Worm (Caenorhabditis elegans): ENCODE data around the gene C32D5.4.

The C32D5.4 gene

DNA sequence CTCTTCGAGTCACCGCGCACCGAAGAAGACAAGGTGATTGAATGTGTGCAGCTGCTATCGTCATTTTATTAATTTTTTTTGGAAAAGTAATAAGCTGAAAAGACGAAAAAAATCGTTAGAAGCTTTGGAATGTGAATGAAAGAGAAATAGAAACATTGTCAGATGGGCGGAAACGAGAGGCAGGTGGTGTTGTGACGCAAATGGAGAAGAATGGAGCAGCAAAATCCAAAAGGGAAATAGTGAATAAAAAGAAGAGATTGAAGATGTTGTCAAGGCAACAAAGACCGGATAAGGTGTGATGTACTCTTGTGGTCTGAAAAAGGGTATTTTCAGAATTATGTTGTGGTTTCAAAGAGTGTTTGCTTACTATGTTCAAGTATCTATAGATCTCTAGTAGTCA is 19.6 kb upstream of the C32D5.4 start:
- TF ChIP-seq crh-2 (tag; optimal IDR thresholded peaks at IDR 0.05) (peak; percentile 2), nhr-129 (tag; optimal IDR thresholded peaks at IDR 0.05) (peak; percentile 11), F13H6.1 (tag; optimal IDR thresholded peaks at IDR 0.05) (no peak), peb-1 (tag; optimal IDR thresholded peaks at IDR 0.05) (no peak), Y55F3AM.14 (GFP tag; optimal IDR thresholded peaks at IDR 0.05) (no peak), blmp-1 (tag; optimal IDR thresholded peaks at IDR 0.05; ENCODE audit: insufficient read depth) (no peak), lin-13 (GFP tag; optimal IDR thresholded peaks at IDR 0.05) (no peak), nhr-21 (tag; optimal IDR thresholded peaks at IDR 0.05) (no peak), nhr-12 (tag; optimal IDR thresholded peaks at IDR 0.05) (no peak), lsy-2 (tag; optimal IDR thresholded peaks at IDR 0.05) (peak in 1 of 2 experiments; percentile 10)

DNA sequence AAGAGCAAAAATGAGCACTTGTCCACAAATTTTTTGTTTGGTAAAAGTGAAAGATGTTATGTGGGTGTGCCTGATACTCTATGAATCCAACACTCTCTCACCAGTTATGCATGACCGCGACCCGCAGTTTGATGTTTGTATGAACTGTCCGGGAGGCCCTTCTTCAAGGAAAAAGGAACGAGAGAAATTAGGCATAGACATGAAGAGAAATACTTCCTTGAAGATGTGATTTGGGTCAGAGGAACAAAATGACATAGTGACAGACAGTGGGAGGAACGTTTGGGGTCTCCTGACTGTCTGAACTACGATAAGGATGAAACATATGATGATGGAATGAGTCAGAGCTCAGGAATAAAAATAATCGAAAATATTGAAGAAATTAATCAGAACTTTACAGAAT is 18.2 kb upstream of the C32D5.4 start:
- TF ChIP-seq ceh-82 (tag; optimal IDR thresholded peaks at IDR 0.05) (no peak), unc-39 (tag; optimal IDR thresholded peaks at IDR 0.05) (no peak), fos-1 (tag; optimal IDR thresholded peaks at IDR 0.05) (peak; percentile 42)

DNA sequence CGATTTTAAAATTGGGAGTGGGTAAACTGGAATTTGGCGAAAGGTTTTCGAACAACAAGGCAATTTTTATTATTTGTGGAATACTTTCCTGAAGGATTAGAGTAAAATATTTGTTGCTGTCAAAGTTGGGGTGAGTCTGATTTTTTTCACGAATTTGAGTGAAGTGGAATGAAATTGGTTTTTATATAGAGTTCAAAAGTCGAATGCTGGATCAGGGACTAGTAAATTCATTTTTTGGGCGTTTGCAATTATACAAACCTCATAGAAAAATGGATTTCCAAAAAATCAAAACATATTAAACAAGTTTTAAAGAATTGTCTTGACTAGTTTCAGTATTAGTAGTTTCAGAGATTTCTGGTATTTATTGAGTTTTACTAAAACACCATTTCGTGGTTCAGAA is 17.1 kb upstream of the C32D5.4 start, which contains the start of gene C32D5.7:
TSS of gene C32D5.7 (minus strand) at position 101 of the 400 bp plus-strand sequence.
- TF ChIP-seq lin-39 (tag; optimal IDR thresholded peaks at IDR 0.05) (no peak), nhr-6 (tag; optimal IDR thresholded peaks at IDR 0.05) (no peak), alr-1 (tag; optimal IDR thresholded peaks at IDR 0.05) (no peak), elt-1 (tag; optimal IDR thresholded peaks at IDR 0.05) (no peak), nhr-21 (tag; optimal IDR thresholded peaks at IDR 0.05) (no peak), gmeb-1 (tag; optimal IDR thresholded peaks at IDR 0.05) (no peak), ama-1 (optimal IDR thresholded peaks at IDR 0.05) (no peak), unc-55 (GFP tag; optimal IDR thresholded peaks at IDR 0.05) (no peak), nhr-129 (tag; optimal IDR thresholded peaks at IDR 0.05) (no peak), unc-62 (GFP tag; optimal IDR thresholded peaks at IDR 0.05) (no peak), blmp-1 (tag; optimal IDR thresholded peaks at IDR 0.05; ENCODE audit: insufficient read depth) (no peak), nhr-11 (tag; optimal IDR thresholded peaks at IDR 0.05) (no peak), C34F6.9 (tag; optimal IDR thresholded peaks at IDR 0.05) (no peak), sem-4 (tag; optimal IDR thresholded peaks at IDR 0.05) (no peak), unc-39 (tag; optimal IDR thresholded peaks at IDR 0.05) (no peak), nhr-237 (tag; optimal IDR thresholded peaks at IDR 0.05) (no peak)

DNA sequence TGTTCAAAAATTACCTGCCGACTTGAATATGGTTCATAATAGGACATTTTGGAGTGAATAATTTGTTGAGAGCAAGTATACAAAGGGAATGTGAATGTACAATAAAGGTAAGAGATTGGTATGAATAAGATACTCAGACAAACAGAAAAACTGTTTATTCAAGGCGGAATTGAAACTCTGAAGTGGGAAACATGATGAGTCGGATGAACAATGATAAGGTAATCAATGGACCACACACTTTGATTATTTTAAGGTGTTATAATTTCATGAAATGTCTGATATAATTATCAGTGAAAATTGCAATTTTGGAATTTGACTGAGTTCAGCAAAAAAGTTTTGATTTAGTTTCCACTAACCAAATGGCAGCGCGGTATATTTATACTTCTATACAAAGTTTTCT is 16.6 kb upstream of the C32D5.4 start:
- TF ChIP-seq alr-1 (tag; optimal IDR thresholded peaks at IDR 0.05), result no peak
- TF ChIP-seq fos-1 (tag; optimal IDR thresholded peaks at IDR 0.05), result peak; percentile 46
- TF ChIP-seq nhr-21 (tag; optimal IDR thresholded peaks at IDR 0.05), result no peak
- no peak for TF ChIP-seq peb-1 (tag; optimal IDR thresholded peaks at IDR 0.05)

DNA sequence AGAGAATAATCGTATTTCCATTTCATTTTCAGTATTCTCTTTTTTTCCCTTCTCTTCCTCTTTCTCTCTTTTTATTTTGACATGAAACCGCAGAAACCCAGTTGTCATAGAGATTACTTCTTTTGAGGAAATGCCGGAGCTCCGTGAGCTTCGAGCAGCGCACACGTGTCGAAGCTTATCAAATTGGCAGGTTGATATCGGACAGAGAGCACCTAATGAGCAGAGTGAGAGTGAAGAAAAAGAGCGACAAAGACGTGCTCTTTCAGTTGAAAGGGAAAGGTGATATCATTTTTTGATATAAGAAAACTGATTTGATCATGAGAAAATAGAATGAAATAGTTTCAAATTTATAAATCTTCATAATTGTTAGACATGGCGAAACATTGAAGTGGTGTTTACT is 12.5 kb upstream of the C32D5.4 start, which contains the start of gene C32D5.14:
TSS of gene C32D5.14 (plus strand) at position 131 of the 400 bp plus-strand sequence.
- TF ChIP-seq nhr-11 (tag; optimal IDR thresholded peaks at IDR 0.05) (no peak), lin-11 (tag; optimal IDR thresholded peaks at IDR 0.05) (peak; percentile 20), nhr-21 (tag; optimal IDR thresholded peaks at IDR 0.05) (peak; percentile 23), fos-1 (tag; optimal IDR thresholded peaks at IDR 0.05) (peak; percentile 53)

DNA sequence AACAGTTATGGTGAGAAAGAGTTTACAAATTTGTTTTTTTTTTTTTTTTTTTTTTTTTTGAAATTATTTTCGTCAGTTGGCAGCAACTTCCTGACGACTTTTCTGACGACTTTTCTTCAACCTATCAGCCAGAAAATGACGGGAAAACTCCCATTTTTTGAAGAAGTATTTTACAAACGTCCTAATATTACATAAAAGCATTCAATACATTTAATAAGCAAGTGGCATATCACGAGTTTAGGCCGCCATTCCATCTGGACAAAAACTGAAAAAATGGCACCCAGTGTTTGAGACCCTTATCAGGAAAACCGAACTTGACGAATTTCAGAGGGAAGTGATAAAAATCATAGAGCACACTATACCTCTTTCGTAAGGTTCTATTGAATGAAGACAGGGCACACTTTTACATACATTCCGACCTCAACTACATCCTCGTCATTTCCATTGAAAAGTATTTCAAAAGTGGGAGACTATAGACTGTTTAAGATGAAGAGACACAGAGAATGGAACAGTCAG is 11.9 kb upstream of the C32D5.4 start:
- TF ChIP-seq sma-3 (GFP tag; optimal IDR thresholded peaks at IDR 0.05) (no peak), blmp-1 (tag; optimal IDR thresholded peaks at IDR 0.05; ENCODE audit: insufficient read depth) (no peak), fos-1 (tag; optimal IDR thresholded peaks at IDR 0.05) (peak; percentile 33)

DNA sequence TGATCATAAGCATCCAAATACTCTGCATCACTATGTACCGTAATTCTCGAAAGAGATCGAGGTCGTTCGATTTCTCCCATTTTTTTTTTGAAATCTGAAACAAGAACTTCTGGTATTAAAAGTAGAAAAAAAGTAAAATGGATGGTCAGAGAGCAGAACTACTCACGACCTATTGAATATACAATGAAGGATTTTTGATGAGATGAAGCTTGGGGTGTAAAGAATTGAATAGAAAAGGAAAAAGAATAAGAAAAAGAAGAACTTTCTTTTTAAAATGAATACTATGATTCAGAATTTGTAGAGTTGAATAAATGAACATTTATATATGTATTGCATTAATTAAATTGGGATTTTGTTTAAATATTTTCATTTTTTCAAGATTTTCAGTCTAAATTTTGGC is 11.0 kb upstream of the C32D5.4 start, which contains the start of gene ttc-39B:
TSS of gene ttc-39B (minus strand) at position 101 of the 400 bp plus-strand sequence.
- no peak for TF ChIP-seq mdl-1 (tag; optimal IDR thresholded peaks at IDR 0.05)
- TF ChIP-seq unc-55 (GFP tag; optimal IDR thresholded peaks at IDR 0.05), result no peak
- TF ChIP-seq sma-9 (GFP tag; optimal IDR thresholded peaks at IDR 0.05), result no peak
- no peak for TF ChIP-seq sma-9 (tag; optimal IDR thresholded peaks at IDR 0.05)
- TF ChIP-seq nhr-129 (tag; optimal IDR thresholded peaks at IDR 0.05), result no peak

Measured in whole organism, L2 larva.